Worm (Caenorhabditis elegans) whole organism, L4/young adult: ENCODE data around the gene F09F9.3.

Source experiments
- W03F9.2 ChIP-seq: fragments of 150-350 bp; optimal IDR thresholded peaks from 2 replicates; lab custom pipeline; 2014; ENCODE audit warnings: missing biosample characterization, missing genetic modification characterization
- him-1 ChIP-seq: sonication (generic microtip); optimal IDR thresholded peaks from 2 replicates; lab custom pipeline; 2016; ENCODE audit warnings: missing genotype, missing genetic modification reagents, missing genetic modification characterization, missing compliant biosample characterization

ce11 chrX:4106896-4107505, 13.8 kb downstream of the F09F9.3 start, which contains the start of gene R02E4.2:
- TF ChIP-seq him-1 (tag; lab: Kevin White, UChicago) = no peak
- no peak for TF ChIP-seq W03F9.2 (tag; lab: Kevin White, UChicago)
